Worm (Caenorhabditis elegans) whole organism, late embryonic: Measurements from ENCODE around the gene rnp-2.

Experiments
- C38D4.7 ChIP-seq: fragments of 200-800 bp; sonication (Bioruptor generic); optimal IDR thresholded peaks from 2 replicates; lab custom pipeline; 2018; ENCODE audit warnings: mild to moderate bottlenecking, missing genetic modification characterization, moderate library complexity, missing compliant biosample characterization
- F13H6.1 ChIP-seq: sonication (generic microtip); optimal IDR thresholded peaks from 2 replicates; lab custom pipeline; 2016; ENCODE audit warnings: missing genetic modification characterization, missing compliant biosample characterization
- K02D7.2 ChIP-seq: sonication (generic microtip); optimal IDR thresholded peaks from 2 replicates; lab custom pipeline; 2017; ENCODE audit warnings: mild to moderate bottlenecking, missing genetic modification characterization, missing compliant biosample characterization
- T23F11.4 ChIP-seq: fragments of 200-800 bp; sonication (Bioruptor generic); optimal IDR thresholded peaks from 2 replicates; lab custom pipeline; 2018; ENCODE audit warnings: mild to moderate bottlenecking, missing genetic modification characterization, missing compliant biosample characterization
- ahr-1 ChIP-seq: sonication (generic microtip); optimal IDR thresholded peaks from 2 replicates; lab custom pipeline; 2016; ENCODE audit warnings: missing genetic modification characterization, missing compliant biosample characterization
- ceh-14 ChIP-seq: sonication (generic microtip); optimal IDR thresholded peaks from 2 replicates; lab custom pipeline; 2016; ENCODE audit warnings: missing genotype, missing genetic modification characterization, missing compliant biosample characterization
- ceh-19 ChIP-seq: fragments of 200-800 bp; sonication (Bioruptor generic); optimal IDR thresholded peaks from 2 replicates; lab custom pipeline; 2018; ENCODE audit warnings: mild to moderate bottlenecking, missing genetic modification characterization, missing compliant biosample characterization
- ceh-2 ChIP-seq: sonication (generic microtip); optimal IDR thresholded peaks from 2 replicates; lab custom pipeline; 2016; ENCODE audit warnings: missing genotype, missing genetic modification characterization, missing compliant biosample characterization
- ceh-22 ChIP-seq: sonication (generic microtip); optimal IDR thresholded peaks from 2 replicates; lab custom pipeline; 2017; ENCODE audit warnings: missing biosample characterization, missing genetic modification characterization
- ceh-30 ChIP-seq: fragments of 150-350 bp; optimal IDR thresholded peaks from 2 replicates; lab custom pipeline; 2014; ENCODE audit warnings: missing biosample characterization, missing genetic modification characterization
- ceh-31 ChIP-seq: sonication (generic microtip); optimal IDR thresholded peaks from 2 replicates; lab custom pipeline; 2016; ENCODE audit warnings: missing genetic modification characterization, missing compliant biosample characterization
- ceh-6 ChIP-seq: fragments of 200-800 bp; sonication (Bioruptor generic); optimal IDR thresholded peaks from 2 replicates; lab custom pipeline; 2018; ENCODE audit warnings: mild to moderate bottlenecking, missing genetic modification characterization, missing compliant biosample characterization
- ceh-9 ChIP-seq: sonication (generic microtip); optimal IDR thresholded peaks from 2 replicates; lab custom pipeline; 2016; ENCODE audit warnings: mild to moderate bottlenecking, missing genetic modification characterization, inconsistent platforms, missing compliant biosample characterization
- dmd-4 ChIP-seq: sonication (generic microtip); optimal IDR thresholded peaks from 2 replicates; lab custom pipeline; 2016; ENCODE audit warnings: borderline replicate concordance, missing genetic modification characterization, missing compliant biosample characterization
- elt-2 ChIP-seq: sonication (generic microtip); optimal IDR thresholded peaks from 2 replicates; lab custom pipeline; 2016; ENCODE audit warnings: missing genetic modification reagents, missing genetic modification characterization, missing compliant biosample characterization
- ets-4 ChIP-seq: sonication (generic microtip); optimal IDR thresholded peaks from 2 replicates; lab custom pipeline; 2016; ENCODE audit warnings: missing genetic modification characterization, missing compliant biosample characterization
- eyg-1 ChIP-seq: sonication (generic microtip); optimal IDR thresholded peaks from 2 replicates; lab custom pipeline; 2016; ENCODE audit warnings: missing genotype, missing genetic modification characterization, missing compliant biosample characterization
- fax-1 ChIP-seq: sonication (generic microtip); optimal IDR thresholded peaks from 2 replicates; lab custom pipeline; 2016; ENCODE audit warnings: missing genotype, missing genetic modification characterization, missing compliant biosample characterization
- fkh-6 ChIP-seq: sonication (generic microtip); optimal IDR thresholded peaks from 2 replicates; lab custom pipeline; 2016; ENCODE audit warnings: missing genetic modification characterization, missing compliant biosample characterization
- hlh-13 ChIP-seq: fragments of 200-800 bp; sonication (Bioruptor generic); optimal IDR thresholded peaks from 2 replicates; lab custom pipeline; 2018; ENCODE audit warnings: mild to moderate bottlenecking, missing genetic modification characterization, missing compliant biosample characterization
- lim-6 ChIP-seq: sonication (generic microtip); optimal IDR thresholded peaks from 2 replicates; lab custom pipeline; 2016; ENCODE audit warnings: missing genetic modification characterization, missing compliant biosample characterization
- madf-2 ChIP-seq: sonication (generic microtip); optimal IDR thresholded peaks from 2 replicates; lab custom pipeline; 2017; ENCODE audit warnings: missing genetic modification characterization, missing compliant biosample characterization
- nfya-1 ChIP-seq: sonication (generic microtip); optimal IDR thresholded peaks from 2 replicates; lab custom pipeline; 2017; ENCODE audit warnings: missing genetic modification characterization, mild to moderate bottlenecking, missing compliant biosample characterization, antibody characterized with exemption, moderate library complexity
- pag-3 ChIP-seq: sonication (generic microtip); optimal IDR thresholded peaks from 2 replicates; lab custom pipeline; 2016; ENCODE audit warnings: missing compliant biosample characterization, missing genetic modification characterization, borderline replicate concordance
- pha-2 ChIP-seq: sonication (generic microtip); optimal IDR thresholded peaks from 2 replicates; lab custom pipeline; 2017; ENCODE audit warnings: mild to moderate bottlenecking, missing genetic modification characterization, missing compliant biosample characterization
- pqm-1 ChIP-seq: sonication (generic microtip); optimal IDR thresholded peaks from 2 replicates; lab custom pipeline; 2016; ENCODE audit warnings: missing genetic modification characterization, missing compliant biosample characterization
- sdc-2 ChIP-seq: sonication (generic microtip); optimal IDR thresholded peaks from 2 replicates; lab custom pipeline; 2016; ENCODE audit warnings: missing genotype, missing genetic modification characterization, missing compliant biosample characterization
- sox-4 ChIP-seq: sonication (generic microtip); optimal IDR thresholded peaks from 2 replicates; lab custom pipeline; 2017; ENCODE audit warnings: mild to moderate bottlenecking, missing genetic modification characterization, inconsistent platforms, missing compliant biosample characterization
- tbx-7 ChIP-seq: sonication (generic microtip); optimal IDR thresholded peaks from 2 replicates; lab custom pipeline; 2016; ENCODE audit warnings: missing genotype, missing genetic modification characterization, missing compliant biosample characterization
- unc-42 ChIP-seq: sonication (generic microtip); optimal IDR thresholded peaks from 2 replicates; lab custom pipeline; 2016; ENCODE audit warnings: missing genotype, missing genetic modification characterization, missing compliant biosample characterization

The rnp-2 gene

ce11 chrIV:4147891-4148290, 24.0 kb upstream of the rnp-2 start:
- no peak for TF ChIP-seq lim-6 (tag; lab: Kevin White, UChicago)
- peak; percentile 47 for TF ChIP-seq elt-2

- TF ChIP-seq pha-2: no peak
- TF ChIP-seq C38D4.7 (GFP tag; lab: Kevin White, UChicago): no peak
- TF ChIP-seq hlh-13 (GFP tag; lab: Kevin White, UChicago): no peak
Measured at ce11 chrIV:4150138-4150537, 21.7 kb upstream of the rnp-2 start.

DNA sequence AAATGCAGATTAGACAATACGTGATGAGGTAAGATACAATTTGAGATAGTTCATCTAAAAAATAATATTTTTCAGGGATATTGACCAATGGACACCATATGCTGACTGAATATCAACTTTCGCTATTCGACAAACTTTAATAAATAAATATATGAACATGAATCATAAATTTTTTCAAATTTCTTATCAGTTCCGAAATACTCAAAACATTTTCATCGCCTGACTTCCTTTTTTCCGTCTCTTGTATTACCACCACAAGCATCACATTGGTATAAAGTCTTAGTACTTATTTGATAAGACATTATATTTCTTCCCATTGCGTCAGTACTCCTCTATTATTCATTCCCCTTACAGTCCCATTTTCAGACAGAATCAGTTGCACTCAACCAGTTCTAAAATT, 19.7 kb upstream of the rnp-2 start, which contains the start of the genes K08D10.10 and R07C12.1:
K08D10.10 (plus strand) TSS at position 93 of the 400 bp plus-strand sequence.
R07C12.1 (plus strand) TSS at position 314 of the 400 bp plus-strand sequence.
- TF ChIP-seq eyg-1 (tag; lab: Kevin White, UChicago): no peak
- no peak for TF ChIP-seq unc-42 (tag; lab: Kevin White, UChicago)
- no peak for TF ChIP-seq fax-1
- no peak for TF ChIP-seq F13H6.1 (tag; lab: Kevin White, UChicago)
- TF ChIP-seq sox-4 (tag; lab: Kevin White, UChicago): no peak
- no peak for TF ChIP-seq nfya-1
- TF ChIP-seq ceh-9: no peak
- TF ChIP-seq ahr-1 (tag; lab: Kevin White, UChicago): no peak
- no peak for TF ChIP-seq madf-2 (tag; lab: Kevin White, UChicago)

DNA sequence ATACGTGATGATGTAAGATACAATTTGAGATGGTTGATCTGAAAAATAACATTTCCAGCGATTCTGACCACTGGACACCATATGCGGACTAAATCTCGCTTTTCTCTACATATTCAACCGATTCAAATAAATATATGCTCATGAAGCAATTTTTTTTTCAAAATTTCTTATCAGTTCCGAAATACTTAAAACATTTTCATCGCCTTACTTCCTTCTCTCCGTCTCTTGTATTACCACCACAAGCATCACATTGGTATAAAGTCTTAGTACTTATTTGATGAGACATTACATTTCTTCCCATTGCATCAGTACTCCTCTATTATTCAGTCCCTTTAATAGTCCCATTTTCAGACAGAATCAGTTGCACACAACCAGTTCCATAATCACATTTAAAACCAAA, 17.2 kb upstream of the rnp-2 start, which contains the start of gene K08D10.14:
K08D10.14 (plus strand) TSS at position 301 of the 400 bp plus-strand sequence.
- TF ChIP-seq pha-2 (no peak), pag-3 (tag; lab: Kevin White, UChicago) (no peak), sox-4 (tag; lab: Kevin White, UChicago) (no peak), ceh-2 (tag; lab: Kevin White, UChicago) (no peak), ets-4 (tag; lab: Kevin White, UChicago) (no peak), sdc-2 (tag; lab: Kevin White, UChicago) (no peak)
- TF ChIP-seq, all 69 proteins: peak for 0

DNA sequence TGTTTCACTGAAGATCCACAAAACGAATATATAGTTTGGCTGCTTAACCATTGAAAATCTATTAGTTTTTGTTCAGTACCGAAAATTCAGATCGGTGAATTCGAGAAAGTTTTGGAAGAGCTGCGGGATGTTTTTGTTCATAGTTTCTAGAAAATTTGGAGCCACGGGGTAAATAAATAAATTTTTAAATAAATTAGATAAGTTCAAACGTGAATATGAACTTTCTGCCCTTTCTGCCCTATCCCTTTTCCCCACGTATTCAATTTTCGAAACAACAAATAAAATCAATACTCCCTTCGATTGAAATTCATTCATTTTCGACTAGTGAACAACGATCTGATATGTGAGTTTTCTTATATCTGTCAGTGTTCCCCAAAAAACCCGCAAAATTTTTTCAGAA, 9.8 kb upstream of the rnp-2 start, which contains the start of gene scrm-5:
scrm-5 (plus strand) TSS at position 301 of the 400 bp plus-strand sequence.
- TF ChIP-seq ceh-30 (tag; lab: Kevin White, UChicago): no peak
- no peak for TF ChIP-seq C38D4.7 (GFP tag; lab: Kevin White, UChicago)
- no peak for TF ChIP-seq sox-4 (tag; lab: Kevin White, UChicago)
- no peak for TF ChIP-seq ceh-19
- no peak for TF ChIP-seq pqm-1 (tag; lab: Kevin White, UChicago)

DNA sequence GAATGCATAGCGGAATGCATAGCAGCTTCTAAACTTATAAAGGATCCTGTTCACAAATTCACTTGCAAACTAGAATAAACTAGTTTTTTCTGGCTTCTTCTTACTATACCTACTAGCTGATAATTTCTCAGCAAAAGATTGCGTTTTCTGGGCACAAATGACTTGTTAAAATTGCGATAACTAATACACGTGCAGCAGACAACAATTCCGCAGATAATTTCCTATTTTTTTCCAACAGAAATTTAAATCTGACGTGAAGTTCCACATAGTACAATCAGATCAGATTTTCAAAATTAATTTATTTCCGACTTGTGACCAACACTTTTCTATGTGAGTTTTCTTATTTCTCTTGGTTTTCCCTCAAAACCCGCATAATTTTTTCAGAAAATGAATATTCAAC, 7.5 kb upstream of the rnp-2 start, which contains the start of gene scrm-8:
scrm-8 (plus strand) TSS at position 301 of the 400 bp plus-strand sequence.
- no peak for TF ChIP-seq T23F11.4 (GFP tag; lab: Kevin White, UChicago)
- TF ChIP-seq fkh-6 (tag; lab: Kevin White, UChicago): no peak
- TF ChIP-seq C38D4.7 (GFP tag; lab: Kevin White, UChicago): no peak
- TF ChIP-seq ceh-30 (tag; lab: Kevin White, UChicago): no peak
- TF ChIP-seq, all 69 proteins: peak for 0

ce11 chrIV:4167296-4167695, 4.6 kb upstream of the rnp-2 start:
- TF ChIP-seq ceh-31 (no peak), tbx-7 (tag; lab: Kevin White, UChicago) (no peak), ceh-22 (no peak), madf-2 (tag; lab: Kevin White, UChicago) (no peak), ceh-19 (no peak), K02D7.2 (tag; lab: Kevin White, UChicago) (no peak), ceh-14 (tag; lab: Kevin White, UChicago) (no peak), dmd-4 (no peak), ceh-6 (GFP tag; lab: Kevin White, UChicago) (no peak), hlh-13 (GFP tag; lab: Kevin White, UChicago) (no peak)
